Fruit fly (Drosophila melanogaster): ENCODE results near the gene slp2.

Gene slp2

dm6 chr2L:3829220-3829619 lies 7.4 kb upstream of the slp2 start:
- peak in 1 of 2 experiments; percentile 75 for TF ChIP-seq tll (GFP tag; optimal IDR thresholded peaks at IDR 0.05)
- TF ChIP-seq CG7928 (GFP tag; optimal IDR thresholded peaks at IDR 0.05): no peak
- TF ChIP-seq zen (tag; optimal IDR thresholded peaks at IDR 0.05): peak; percentile 23
- TF ChIP-seq CG15479 (GFP tag; optimal IDR thresholded peaks at IDR 0.05): peak; percentile 58

- TF ChIP-seq D19A (tag; optimal IDR thresholded peaks at IDR 0.05) (peak; percentile 95), gem (tag; optimal IDR thresholded peaks at IDR 0.05) (peak; percentile 54), CG14667 (GFP tag; IDR thresholded peaks at IDR 0.05) (no peak), grau (tag; optimal IDR thresholded peaks at IDR 0.05) (peak; percentile 35), CG13624 (GFP tag; optimal IDR thresholded peaks at IDR 0.05) (no peak), wor (GFP tag; IDR thresholded peaks at IDR 0.05) (peak; percentile 17; the same call in 1 of the 2 replicates), sens (GFP tag) (peak; percentile 75), CG11696 (GFP tag; IDR thresholded peaks at IDR 0.05) (no peak), CG10979 (tag; optimal IDR thresholded peaks at IDR 0.05) (no peak), CkIIα-i1 (GFP tag; IDR thresholded peaks at IDR 0.05) (no peak), row (GFP tag; IDR thresholded peaks at IDR 0.05) (peak; percentile 21; the same call in 1 of the 3 replicates), lilli (GFP tag; optimal IDR thresholded peaks at IDR 0.05) (no peak), CG14441 (GFP tag; IDR thresholded peaks at IDR 0.05) (no peak), aop (GFP tag; IDR thresholded peaks at IDR 0.05) (no peak), CG2712 (tag; optimal IDR thresholded peaks at IDR 0.05) (peak; percentile 26), Dref (GFP tag; IDR thresholded peaks at IDR 0.05) (no peak), CG2875 (GFP tag; optimal IDR thresholded peaks at IDR 0.05) (no peak), slbo (GFP tag; IDR thresholded peaks at IDR 0.05) (0 out of 2 replicates have a peak, but pooled peaks have one; percentile 6), CG2678 (tag; optimal IDR thresholded peaks at IDR 0.05) (peak; percentile 35), Rfx (GFP tag; IDR thresholded peaks at IDR 0.05) (peak; percentile 19; the same call in 1 of the 2 replicates), gcm (GFP tag; optimal IDR thresholded peaks at IDR 0.05) (peak; percentile 79), dmrt11E (tag; optimal IDR thresholded peaks at IDR 0.05) (peak; percentile 8), CG11093 (GFP tag; IDR thresholded peaks at IDR 0.05) (no peak), CG13424 (tag; optimal IDR thresholded peaks at IDR 0.05) (peak; percentile 33), CG31441 (GFP tag; IDR thresholded peaks at IDR 0.05) (no peak), CG6689 (GFP tag; IDR thresholded peaks at IDR 0.05) (0 out of 2 replicates have a peak, but pooled peaks have one; percentile 14), slp2 (GFP tag; optimal IDR thresholded peaks at IDR 0.05) (peak; percentile 26), CG32772 (GFP tag; IDR thresholded peaks at IDR 0.05) (no peak), phol (tag; optimal IDR thresholded peaks at IDR 0.05) (peak; percentile 17), CG6791 (GFP tag; IDR thresholded peaks at IDR 0.05; ENCODE audit: partially characterized antibody) (no peak), CG4404 (GFP tag; IDR thresholded peaks at IDR 0.05) (no peak), Xrp1 (GFP tag; IDR thresholded peaks at IDR 0.05) (no peak), dysf (GFP tag; IDR thresholded peaks at IDR 0.05) (peak; percentile 5; the same call in 1 of the 3 replicates), PHDP (tag; optimal IDR thresholded peaks at IDR 0.05) (no peak), bsh (GFP tag; optimal IDR thresholded peaks at IDR 0.05) (peak in 1 of 2 experiments; percentile 17), Asciz (GFP tag; optimal IDR thresholded peaks at IDR 0.05) (no peak), CG1647 (GFP tag; optimal IDR thresholded peaks at IDR 0.05) (no peak), Oaz (GFP tag; IDR thresholded peaks at IDR 0.05) (no peak), Sox102F (GFP tag; optimal IDR thresholded peaks at IDR 0.05) (peak; percentile 21), fd64A (GFP tag; optimal IDR thresholded peaks at IDR 0.05) (no peak), CG17359 (tag; optimal IDR thresholded peaks at IDR 0.05) (peak; percentile 5)
These were observed 4.9 kb upstream of the slp2 start for dm6 chr2L:3831694-3832093.
